Worm (Caenorhabditis elegans) whole organism, mixed stage, embryonic: ENCODE results near the gene nlp-18.

ENCODE experiments used
- blmp-1 ChIP-seq: fragments of 150-350 bp; optimal IDR thresholded peaks from 2 replicates; lab custom pipeline; 2014; ENCODE audit warnings: missing biosample characterization, missing genetic modification characterization
- ceh-39 ChIP-seq: fragments of 150-350 bp; optimal IDR thresholded peaks from 2 replicates; lab custom pipeline; 2014; ENCODE audit warnings: missing biosample characterization, missing genetic modification characterization
- ceh-43 ChIP-seq: fragments of 200-800 bp; sonication (Bioruptor generic); optimal IDR thresholded peaks from 2 replicates; lab custom pipeline; 2018; ENCODE audit warnings: mild to moderate bottlenecking, missing genetic modification characterization, moderate library complexity, missing compliant biosample characterization
- ces-1 ChIP-seq: fragments of 150-350 bp; optimal IDR thresholded peaks from 2 replicates; lab custom pipeline; 2014; ENCODE audit warnings: missing biosample characterization, missing genetic modification reagents, missing genetic modification characterization
- cnd-1 ChIP-seq: fragments of 200-800 bp; sonication (Bioruptor generic); optimal IDR thresholded peaks from 2 replicates; lab custom pipeline; 2018; ENCODE audit warnings: mild to moderate bottlenecking, missing genetic modification characterization, missing compliant biosample characterization
- drap-1 ChIP-seq: fragments of 200-800 bp; sonication (Bioruptor generic); optimal IDR thresholded peaks from 3 replicates; lab custom pipeline; 2018; ENCODE audit warnings: mild to moderate bottlenecking, missing genetic modification characterization, missing compliant biosample characterization
- elt-1 ChIP-seq: sonication (generic microtip); optimal IDR thresholded peaks from 2 replicates; lab custom pipeline; 2017; ENCODE audit warnings: missing genetic modification characterization, mild to moderate bottlenecking, missing compliant biosample characterization, antibody characterized with exemption, moderate library complexity, borderline replicate concordance; ENCODE audit not compliant: insufficient read depth
- hlh-1 ChIP-seq: fragments of 150-350 bp; optimal IDR thresholded peaks from 2 replicates; lab custom pipeline; 2014; ENCODE audit warnings: missing biosample characterization, missing genetic modification reagents, missing genetic modification characterization
- lin-13 ChIP-seq: fragments of 150-350 bp; optimal IDR thresholded peaks from 2 replicates; lab custom pipeline; 2014; ENCODE audit warnings: missing biosample characterization, missing genetic modification characterization
- lin-32 ChIP-seq: fragments of 200-800 bp; sonication (Bioruptor generic); optimal IDR thresholded peaks from 2 replicates; lab custom pipeline; 2018; ENCODE audit warnings: mild to moderate bottlenecking, missing genetic modification characterization, missing compliant biosample characterization
- mls-2 ChIP-seq: sonication (generic microtip); optimal IDR thresholded peaks from 2 replicates; lab custom pipeline; 2016; ENCODE audit warnings: mild to moderate bottlenecking, missing genetic modification characterization, moderate library complexity, missing compliant biosample characterization
- nhr-12 ChIP-seq: fragments of 150-350 bp; optimal IDR thresholded peaks from 2 replicates; lab custom pipeline; 2014; ENCODE audit warnings: missing biosample characterization, missing genetic modification characterization
- sem-2 ChIP-seq: fragments of 200-800 bp; sonication (Bioruptor generic); optimal IDR thresholded peaks from 2 replicates; lab custom pipeline; 2018; ENCODE audit warnings: mild to moderate bottlenecking, missing genetic modification characterization, missing compliant biosample characterization
- sptf-1 ChIP-seq: sonication (generic microtip); optimal IDR thresholded peaks from 2 replicates; lab custom pipeline; 2017; ENCODE audit warnings: mild to moderate bottlenecking, missing genetic modification characterization, moderate library complexity, missing compliant biosample characterization
- tbx-8 ChIP-seq: fragments of 200-800 bp; sonication (Bioruptor generic); optimal IDR thresholded peaks from 2 replicates; lab custom pipeline; 2018; ENCODE audit warnings: mild to moderate bottlenecking, missing genetic modification characterization, moderate library complexity, missing compliant biosample characterization
- unc-62 ChIP-seq: fragments of 150-350 bp; optimal IDR thresholded peaks from 2 replicates; lab custom pipeline; 2014; ENCODE audit warnings: missing biosample characterization, missing genetic modification reagents, missing genetic modification characterization
- zip-8 ChIP-seq: fragments of 150-350 bp; optimal IDR thresholded peaks from 2 replicates; lab custom pipeline; 2014; ENCODE audit warnings: missing biosample characterization, missing genetic modification characterization
- ztf-11 ChIP-seq: fragments of 150-350 bp; optimal IDR thresholded peaks from 2 replicates; lab custom pipeline; 2014; ENCODE audit warnings: missing biosample characterization, missing genetic modification characterization

nlp-18 gene

DNA sequence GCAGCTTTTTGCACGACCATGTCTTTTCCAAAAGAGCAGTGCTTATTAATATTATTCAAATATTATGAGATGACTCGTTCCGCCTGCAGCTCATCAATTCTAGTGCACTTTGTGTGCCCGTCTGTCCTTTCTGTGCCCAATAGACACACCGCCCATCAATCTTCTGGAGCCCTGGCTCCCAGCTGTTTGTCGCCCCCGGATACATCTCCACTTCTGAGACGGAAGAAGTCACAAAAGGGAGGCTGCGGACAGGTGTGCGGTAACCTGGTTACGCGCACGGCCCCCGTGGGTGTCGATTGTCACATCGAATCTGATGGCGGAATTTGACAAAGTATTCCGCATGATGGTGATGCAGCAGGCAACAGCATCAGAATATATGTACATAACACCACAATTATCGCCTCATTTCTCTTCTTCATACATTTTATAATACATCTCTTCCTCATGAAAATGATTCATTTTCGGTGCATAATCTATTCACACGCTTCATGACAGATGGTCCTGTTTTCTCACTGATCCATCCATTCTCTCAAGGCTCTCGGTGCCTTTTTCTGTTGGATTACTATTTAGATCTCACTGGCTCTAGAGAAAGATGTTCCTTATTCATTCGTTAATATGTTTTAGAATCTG is 43.6 kb downstream of the nlp-18 start:
- TF ChIP-seq drap-1 = no peak
- peak; percentile 9 for TF ChIP-seq unc-62 (GFP tag; lab: Kevin White, UChicago)
- peak; percentile 58 for TF ChIP-seq cnd-1 (tag; lab: Kevin White, UChicago)
- TF ChIP-seq sptf-1 (tag; lab: Kevin White, UChicago) = peak; percentile 11
- peak; percentile 58 for TF ChIP-seq lin-32
- no peak for TF ChIP-seq ceh-43 (GFP tag; lab: Kevin White, UChicago)

DNA sequence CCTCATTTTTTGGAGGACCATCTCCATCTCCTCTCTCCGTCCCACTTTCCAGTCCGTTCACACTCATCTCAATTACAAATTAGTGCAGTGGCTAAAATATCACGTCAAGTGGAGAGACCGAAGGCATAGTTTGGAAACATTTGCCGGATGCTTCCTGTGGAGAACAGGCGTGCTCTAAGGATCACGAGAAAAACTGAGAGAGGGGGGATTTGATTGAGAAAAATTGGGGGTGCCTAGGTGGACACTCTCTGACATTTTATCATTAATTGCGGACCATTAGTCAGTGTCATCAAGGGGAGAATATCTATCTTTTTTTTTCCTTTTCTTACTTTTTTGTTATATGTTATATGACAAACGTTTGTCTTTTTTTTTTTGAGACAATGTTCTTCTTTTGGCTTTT is 48.2 kb downstream of the nlp-18 start:
- no peak for TF ChIP-seq lin-32
- TF ChIP-seq hlh-1 (tag; lab: Kevin White, UChicago) = peak; percentile 78
- TF ChIP-seq elt-1 = no peak
- TF ChIP-seq cnd-1 (tag; lab: Kevin White, UChicago) = no peak
- no peak for TF ChIP-seq ceh-43 (GFP tag; lab: Kevin White, UChicago)
- TF ChIP-seq ceh-39 = no peak
- no peak for TF ChIP-seq sem-2 (GFP tag; lab: Kevin White, UChicago)
- TF ChIP-seq zip-8 (tag; lab: Kevin White, UChicago) = no peak
- TF ChIP-seq tbx-8 (GFP tag; lab: Kevin White, UChicago) = no peak
- peak; percentile 60 for TF ChIP-seq unc-62 (GFP tag; lab: Kevin White, UChicago)
- no peak for TF ChIP-seq ztf-11 (tag; lab: Kevin White, UChicago)
- no peak for TF ChIP-seq blmp-1 (tag; lab: Kevin White, UChicago)
- TF ChIP-seq ces-1 (GFP tag; lab: Kevin White, UChicago) = no peak
- no peak for TF ChIP-seq lin-13 (tag; lab: Kevin White, UChicago)
- TF ChIP-seq mls-2 (tag; lab: Kevin White, UChicago) = no peak
- TF ChIP-seq nhr-12 (tag; lab: Kevin White, UChicago) = no peak
